Fruit fly (Drosophila melanogaster) Kc167 (cell line): ENCODE measurements around the gene CG16736.

ENCODE experiments used
- Myc ChIP-seq: fragments of >200 bp; optimal IDR thresholded peaks from 2 replicates; lab custom pipeline; 2017; ENCODE audit warnings: missing external identifiers
- Sin3A ChIP-seq: fragments of >200 bp; optimal IDR thresholded peaks from 2 replicates; lab custom pipeline; 2018; ENCODE audit warnings: missing external identifiers
- h ChIP-seq: fragments of >200 bp; optimal IDR thresholded peaks from 3 replicates; lab custom pipeline; 2018; ENCODE audit warnings: missing external identifiers
- insv ChIP-seq: fragments of >200 bp; optimal IDR thresholded peaks from 3 replicates; lab custom pipeline; 2018; ENCODE audit warnings: missing external identifiers
- psq ChIP-seq: fragments of >200 bp; optimal IDR thresholded peaks from 2 replicates; lab custom pipeline; 2017; ENCODE audit warnings: missing external identifiers
- ttk ChIP-seq: sonication (Bioruptor generic); optimal IDR thresholded peaks from 2 replicates; lab custom pipeline; 2017; ENCODE audit warnings: missing external identifiers

The CG16736 gene

dm6 chr3R:9257616-9258015, at the start of gene CG16736:
Gene CG16736 (minus strand): TSS chr3R:9257716.
- no peak for TF ChIP-seq insv (lab: Kevin White, UChicago)
- no peak for TF ChIP-seq Sin3A (lab: Kevin White, UChicago)
- TF ChIP-seq Myc, result no peak
- TF ChIP-seq ttk (lab: Kevin White, UChicago), result no peak
- TF ChIP-seq h (lab: Kevin White, UChicago), result no peak
- TF ChIP-seq psq (lab: Kevin White, UChicago), result no peak

- TF ChIP-seq Myc, result no peak
- no peak for TF ChIP-seq ttk (lab: Kevin White, UChicago)
- no peak for TF ChIP-seq psq (lab: Kevin White, UChicago)
- no peak for TF ChIP-seq Sin3A (lab: Kevin White, UChicago)
- TF ChIP-seq h (lab: Kevin White, UChicago), result no peak
- TF ChIP-seq insv (lab: Kevin White, UChicago), result no peak
Measured at dm6 chr3R:9297163-9297562, 39.6 kb upstream of the CG16736 start.

- no peak for TF ChIP-seq insv (lab: Kevin White, UChicago)
- TF ChIP-seq psq (lab: Kevin White, UChicago), result no peak
- TF ChIP-seq Myc, result no peak
- no peak for TF ChIP-seq h (lab: Kevin White, UChicago)
- TF ChIP-seq ttk (lab: Kevin White, UChicago), result no peak
- no peak for TF ChIP-seq Sin3A (lab: Kevin White, UChicago)
Measured at dm6 chr3R:9287710-9288109, 30.2 kb upstream of the CG16736 start.

dm6 chr3R:9266765-9267164, 9.2 kb upstream of the CG16736 start, which contains the start of the genes TrpRS and Vps16A:
Gene TrpRS (minus strand): TSS chr3R:9266904.
Gene Vps16A (plus strand): TSS chr3R:9267019.
- no peak for TF ChIP-seq insv (lab: Kevin White, UChicago)
- TF ChIP-seq Sin3A (lab: Kevin White, UChicago), result no peak
- no peak for TF ChIP-seq h (lab: Kevin White, UChicago)
- no peak for TF ChIP-seq ttk (lab: Kevin White, UChicago)
- no peak for TF ChIP-seq Myc
- no peak for TF ChIP-seq psq (lab: Kevin White, UChicago)

dm6 chr3R:9264042-9264441, 6.5 kb upstream of the CG16736 start, which contains the start of gene sage:
Gene sage (minus strand): TSS chr3R:9264142.
- TF ChIP-seq ttk (lab: Kevin White, UChicago), result no peak
- TF ChIP-seq psq (lab: Kevin White, UChicago), result no peak
- no peak for TF ChIP-seq Myc
- TF ChIP-seq insv (lab: Kevin White, UChicago), result no peak
- no peak for TF ChIP-seq h (lab: Kevin White, UChicago)
- no peak for TF ChIP-seq Sin3A (lab: Kevin White, UChicago)

- TF ChIP-seq psq (lab: Kevin White, UChicago) (no peak), h (lab: Kevin White, UChicago) (no peak), Myc (no peak), Sin3A (lab: Kevin White, UChicago) (no peak), insv (lab: Kevin White, UChicago) (no peak)
Measured at dm6 chr3R:9260421-9260973, 3.0 kb upstream of the CG16736 start, which contains the start of gene ATP6AP2. Gene ATP6AP2 (plus strand): TSS chr3R:9260638.

- TF ChIP-seq Myc, result no peak
- no peak for TF ChIP-seq ttk (lab: Kevin White, UChicago)
- no peak for TF ChIP-seq insv (lab: Kevin White, UChicago)
- TF ChIP-seq h (lab: Kevin White, UChicago), result no peak
- no peak for TF ChIP-seq psq (lab: Kevin White, UChicago)
- no peak for TF ChIP-seq Sin3A (lab: Kevin White, UChicago)
Measured at dm6 chr3R:9258252-9259225, 1.0 kb upstream of the CG16736 start, which contains the start of the genes Ibf2 and Ibf1. Gene Ibf2 (minus strand): TSS chr3R:9258501. Gene Ibf1 (plus strand): TSS chr3R:9258964.

dm6 chr3R:9254798-9255197, 2.7 kb downstream of the CG16736 start, which contains the start of gene CG16734:
Gene CG16734 (plus strand): TSS chr3R:9255052.
- TF ChIP-seq Sin3A (lab: Kevin White, UChicago) (no peak), psq (lab: Kevin White, UChicago) (no peak), h (lab: Kevin White, UChicago) (no peak)

dm6 chr3R:9251543-9251942, 6.0 kb downstream of the CG16736 start, which contains the start of gene St2:
Gene St2 (plus strand): TSS chr3R:9251843.
- TF ChIP-seq Myc (no peak), h (lab: Kevin White, UChicago) (no peak), ttk (lab: Kevin White, UChicago) (no peak)

dm6 chr3R:9250868-9251267, 6.6 kb downstream of the CG16736 start:
- no peak for TF ChIP-seq ttk (lab: Kevin White, UChicago)
- no peak for TF ChIP-seq insv (lab: Kevin White, UChicago)
- TF ChIP-seq psq (lab: Kevin White, UChicago), result no peak
- TF ChIP-seq h (lab: Kevin White, UChicago), result no peak
- no peak for TF ChIP-seq Myc
- no peak for TF ChIP-seq Sin3A (lab: Kevin White, UChicago)

- TF ChIP-seq ttk (lab: Kevin White, UChicago) (no peak), Myc (no peak), Sin3A (lab: Kevin White, UChicago) (no peak), psq (lab: Kevin White, UChicago) (no peak), insv (lab: Kevin White, UChicago) (no peak), h (lab: Kevin White, UChicago) (no peak)
Measured at dm6 chr3R:9249736-9250044, 7.8 kb downstream of the CG16736 start.
